Fruit fly (Drosophila melanogaster): ENCODE data around the gene Pdp.

The Pdp gene

dm6 chrX:7701282-7702078, 33.0 kb downstream of the Pdp start (continued):
- TF ChIP-seq Sry-β (GFP tag; optimal IDR thresholded peaks at IDR 0.05): peak; percentile 16
- no peak for TF ChIP-seq prd (optimal IDR thresholded peaks at IDR 0.05)
- peak; percentile 60 for TF ChIP-seq prd (GFP tag; IDR thresholded peaks at IDR 0.05)
- TF ChIP-seq schlank (tag; optimal IDR thresholded peaks at IDR 0.05): peak; percentile 48
- no peak; the same call in 1 of the 2 replicates for TF ChIP-seq CG8765 (GFP tag; IDR thresholded peaks at IDR 0.05)
- no peak for TF ChIP-seq sim (GFP tag; IDR thresholded peaks at IDR 0.05)
- TF ChIP-seq CG5180 (GFP tag; optimal IDR thresholded peaks at IDR 0.05): peak; percentile 61
- TF ChIP-seq CG4707 (GFP tag; optimal IDR thresholded peaks at IDR 0.05): peak; percentile 10
- TF ChIP-seq twi (tag; optimal IDR thresholded peaks at IDR 0.05): peak; percentile 32
- peak; percentile 19 for TF ChIP-seq jumu (GFP tag; optimal IDR thresholded peaks at IDR 0.05)
- TF ChIP-seq E2f1 (GFP tag; IDR thresholded peaks at IDR 0.05): peak; percentile 51
- TF ChIP-seq CG15696 (tag; optimal IDR thresholded peaks at IDR 0.05): peak; percentile 32
- TF ChIP-seq CG1602 (GFP tag; optimal IDR thresholded peaks at IDR 0.05): peak; percentile 42
- peak; percentile 65; the same call in 1 of the 3 replicates for TF ChIP-seq ase (GFP tag; IDR thresholded peaks at IDR 0.05)
- 0 out of 2 replicates have a peak, but pooled peaks have one; percentile 48 for TF ChIP-seq CG4730 (GFP tag; IDR thresholded peaks at IDR 0.05)
- peak; percentile 66; the same call in 1 of the 3 replicates for TF ChIP-seq CG34422 (GFP tag; IDR thresholded peaks at IDR 0.05)
- TF ChIP-seq unpg (GFP tag; optimal IDR thresholded peaks at IDR 0.05): peak; percentile 84
- TF ChIP-seq Hmr (GFP tag; optimal IDR thresholded peaks at IDR 0.05): peak; percentile 89
- no peak for TF ChIP-seq CG10959 (GFP tag; IDR thresholded peaks at IDR 0.05)
- no peak for TF ChIP-seq CG16779 (GFP tag; IDR thresholded peaks at IDR 0.05)
- TF ChIP-seq ap (GFP tag; IDR thresholded peaks at IDR 0.05): peak; percentile 48; the same call in 1 of the 2 replicates
- no peak for TF ChIP-seq br (optimal IDR thresholded peaks at IDR 0.05)
- peak; percentile 81 for TF ChIP-seq CG10209 (GFP tag; optimal IDR thresholded peaks at IDR 0.05)
- TF ChIP-seq ERR (GFP tag; optimal IDR thresholded peaks at IDR 0.05): no peak
- TF ChIP-seq CG11093 (GFP tag; IDR thresholded peaks at IDR 0.05): peak; percentile 54; the same call in 1 of the 3 replicates
- peak in 1 of 2 experiments; percentile 57 for TF ChIP-seq Eip74EF (GFP tag; optimal IDR thresholded peaks at IDR 0.05)
- peak; percentile 77 for TF ChIP-seq CG11695 (GFP tag; IDR thresholded peaks at IDR 0.05)
- TF ChIP-seq H2.0 (GFP tag; IDR thresholded peaks at IDR 0.05): peak; percentile 53
- no peak for TF ChIP-seq h (optimal IDR thresholded peaks at IDR 0.05)
- no peak for TF ChIP-seq pita (GFP tag; optimal IDR thresholded peaks at IDR 0.05)
- TF ChIP-seq fu2 (GFP tag; optimal IDR thresholded peaks at IDR 0.05): peak; percentile 15
- TF ChIP-seq psq (GFP tag; optimal IDR thresholded peaks at IDR 0.05): no peak
- peak; percentile 40 for TF ChIP-seq CG6813 (GFP tag; optimal IDR thresholded peaks at IDR 0.05)
- peak; percentile 32 for TF ChIP-seq tx (GFP tag; optimal IDR thresholded peaks at IDR 0.05)
- no peak; the same call in 1 of the 2 replicates for TF ChIP-seq cas (GFP tag; IDR thresholded peaks at IDR 0.05)
- TF ChIP-seq CG8089 (GFP tag; optimal IDR thresholded peaks at IDR 0.05): no peak
- no peak for TF ChIP-seq CG1024 (GFP tag; IDR thresholded peaks at IDR 0.05)
- TF ChIP-seq CG17568 (GFP tag; optimal IDR thresholded peaks at IDR 0.05): peak; percentile 69
- no peak for TF ChIP-seq slou (GFP tag; optimal IDR thresholded peaks at IDR 0.05)
- TF ChIP-seq ci (GFP tag; IDR thresholded peaks at IDR 0.05): 0 out of 3 replicates have a peak, but pooled peaks have one; percentile 41
- peak; percentile 65 for TF ChIP-seq CG10274 (GFP tag; optimal IDR thresholded peaks at IDR 0.05)
- TF ChIP-seq sqz (GFP tag; optimal IDR thresholded peaks at IDR 0.05): peak; percentile 57
- peak; percentile 58 for TF ChIP-seq CG12219 (GFP tag; optimal IDR thresholded peaks at IDR 0.05)
- TF ChIP-seq CG13775 (GFP tag; optimal IDR thresholded peaks at IDR 0.05): peak; percentile 55
- no peak for TF ChIP-seq pum (GFP tag; optimal IDR thresholded peaks at IDR 0.05)
- no peak for TF ChIP-seq bbx (GFP tag; IDR thresholded peaks at IDR 0.05; ENCODE audit: partially characterized antibody)
- no peak for TF ChIP-seq cad (GFP tag; optimal IDR thresholded peaks at IDR 0.05)
- peak; percentile 61 for TF ChIP-seq exex (tag; optimal IDR thresholded peaks at IDR 0.05)
- TF ChIP-seq esg (GFP tag; conservative IDR thresholded peaks at IDR 0.05): peak; percentile 48
- TF ChIP-seq en (GFP tag; optimal IDR thresholded peaks at IDR 0.05): peak; percentile 48
